Fruit fly (Drosophila melanogaster) whole organism, embryonic: ENCODE data around the gene CG7272.

Experiments
- CG31441 ChIP-seq: fragments of 200-800 bp; sonication (Bioruptor generic); IDR thresholded peaks from 2 replicates; pipeline ENCODE4 v1.3.6; 2022; ENCODE audit warnings: missing biosample characterization, missing genetic modification characterization
- CG6765 ChIP-seq: fragments of 200-800 bp; sonication (Bioruptor generic); optimal IDR thresholded peaks from 3 replicates; lab custom pipeline; 2017; ENCODE audit warnings: missing biosample characterization, mild to moderate bottlenecking, missing genetic modification characterization
- CG8089 ChIP-seq: fragments of 200-800 bp; sonication (Bioruptor generic); optimal IDR thresholded peaks from 3 replicates; lab custom pipeline; 2016; ENCODE audit warnings: missing biosample characterization, missing genetic modification characterization
- CG8765 ChIP-seq: fragments of 200-800 bp; sonication (Bioruptor generic); IDR thresholded peaks from 2 replicates; pipeline ENCODE4 v1.3.6; 2022; ENCODE audit warnings: missing biosample characterization, missing genetic modification characterization
- CG9215 ChIP-seq: fragments of 200-800 bp; sonication (Bioruptor generic); IDR thresholded peaks from 2 replicates; pipeline ENCODE4 v1.3.6; 2022; ENCODE audit warnings: missing biosample characterization, missing genetic modification characterization
- Eip74EF ChIP-seq, 2 experiments: fragments of 200-800 bp in 1 of 2; fragments of >200 bp in 1 of 2; sonication (Bioruptor generic) in 1 of 2; optimal IDR thresholded peaks; 2 replicates each; lab custom pipeline; 2017 to 2019; ENCODE audit warnings: missing biosample characterization in 2 of 2, missing genetic modification characterization in 2 of 2, mild to moderate bottlenecking in 1 of 2, moderate library complexity in 1 of 2
- Ravus ChIP-seq: fragments of 200-800 bp; sonication (Bioruptor generic); IDR thresholded peaks from 2 replicates; pipeline ENCODE4 v1.3.6; 2022; ENCODE audit warnings: missing biosample characterization, missing genetic modification characterization
- Xbp1 ChIP-seq: fragments of 200-800 bp; sonication (Bioruptor generic); optimal IDR thresholded peaks from 3 replicates; lab custom pipeline; 2016; ENCODE audit warnings: missing biosample characterization, mild to moderate bottlenecking, missing genetic modification characterization
- nerfin-2 ChIP-seq: fragments of 200-800 bp; sonication (Bioruptor generic); IDR thresholded peaks from 2 replicates; pipeline ENCODE4 v1.3.6; 2022; ENCODE audit warnings: missing biosample characterization, missing genetic modification characterization; ENCODE audit not compliant: partially characterized antibody
- p53 ChIP-seq: fragments of 200-800 bp; sonication (Bioruptor generic); optimal IDR thresholded peaks from 2 replicates; lab custom pipeline; 2016; ENCODE audit warnings: missing biosample characterization, missing genetic modification characterization
- sima ChIP-seq: fragments of 200-800 bp; sonication (Bioruptor generic); optimal IDR thresholded peaks from 2 replicates; lab custom pipeline; 2016; ENCODE audit warnings: missing biosample characterization, missing genetic modification characterization
- usp ChIP-seq: fragments of >200 bp; optimal IDR thresholded peaks from 2 replicates; lab custom pipeline; 2017; ENCODE audit warnings: missing biosample characterization, missing genetic modification characterization

DNA sequence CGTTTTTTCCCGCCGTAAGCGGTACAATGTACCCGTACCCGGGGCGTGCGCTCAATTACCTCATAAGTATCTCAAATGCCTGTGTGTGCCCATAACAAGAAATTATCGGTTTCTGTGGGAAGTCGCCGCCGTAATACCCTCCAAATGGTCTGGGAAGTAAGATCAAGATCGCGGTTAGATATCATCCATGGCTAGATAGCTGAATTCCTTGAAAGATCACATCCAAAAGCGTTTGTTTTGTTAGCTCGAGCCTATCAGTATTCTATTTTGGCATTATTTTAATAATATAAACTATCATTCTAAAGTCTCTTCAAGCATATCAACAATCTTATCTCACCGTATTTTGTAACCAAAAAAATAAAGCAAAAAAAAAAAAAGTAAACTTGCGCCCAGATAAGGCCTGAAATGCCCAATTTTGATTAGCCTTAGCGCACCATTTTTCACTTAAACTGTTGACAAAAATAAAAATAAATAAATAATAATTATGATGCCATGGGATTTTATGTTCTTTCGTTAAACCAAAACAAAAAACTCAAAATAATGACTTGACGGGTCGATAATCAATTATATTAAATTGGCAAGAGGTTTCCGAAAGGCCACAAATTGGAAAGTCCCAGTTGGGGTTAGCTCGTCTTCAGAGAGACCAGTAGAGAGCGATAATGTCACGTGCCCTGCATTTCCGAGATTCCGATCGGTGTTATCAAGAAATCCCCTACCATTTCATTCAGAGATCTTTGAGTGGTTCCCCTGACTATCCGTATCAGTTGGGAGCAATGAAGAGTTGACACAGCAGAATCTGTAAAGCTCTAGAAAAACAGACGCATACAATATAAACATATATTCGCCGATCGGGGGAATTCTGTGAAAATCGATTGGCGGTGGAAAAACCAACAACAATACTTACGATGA lies 38.1 kb downstream of the CG7272 start:
- TF ChIP-seq CG8765 (GFP tag; lab: Robert Waterston, UW): no peak
- no peak for TF ChIP-seq CG8089
- no peak for TF ChIP-seq sima (GFP tag; lab: Kevin White, UChicago)
- no peak for TF ChIP-seq Xbp1 (GFP tag; lab: Kevin White, UChicago)
- TF ChIP-seq p53 (GFP tag; lab: Kevin White, UChicago): no peak
- TF ChIP-seq nerfin-2 (GFP tag; lab: Robert Waterston, UW): no peak
- TF ChIP-seq CG31441 (GFP tag; lab: Robert Waterston, UW): no peak
- TF ChIP-seq CG9215 (GFP tag; lab: Robert Waterston, UW): no peak
- TF ChIP-seq Eip74EF (GFP tag; optimal IDR thresholded peaks at IDR 0.05; lab: Kevin White, UChicago): no peak
- TF ChIP-seq usp (GFP tag; lab: Kevin White, UChicago): no peak
- no peak for TF ChIP-seq Ravus (GFP tag; lab: Robert Waterston, UW)
- no peak for TF ChIP-seq CG6765 (GFP tag; lab: Kevin White, UChicago)
